Fruit fly (Drosophila melanogaster) whole organism, embryonic: ENCODE data around the gene CG16790.

Experiments
- CG11456 ChIP-seq: fragments of 200-800 bp; sonication (Bioruptor generic); IDR thresholded peaks from 3 replicates; pipeline ENCODE4 v1.3.6; 2022; ENCODE audit warnings: missing biosample characterization, missing genetic modification characterization
- CG12659 ChIP-seq: fragments of 200-800 bp; sonication (Bioruptor generic); optimal IDR thresholded peaks from 3 replicates; lab custom pipeline; 2017; ENCODE audit warnings: mild to moderate bottlenecking, missing biosample characterization, missing genetic modification reagents, missing genetic modification characterization
- CG1603 ChIP-seq: fragments of 200-800 bp; sonication (Bioruptor generic); optimal IDR thresholded peaks from 2 replicates; lab custom pipeline; 2019; ENCODE audit warnings: missing biosample characterization, mild to moderate bottlenecking, missing genetic modification characterization, moderate library complexity
- CG16815 ChIP-seq: fragments of 200-800 bp; sonication (Bioruptor generic); optimal IDR thresholded peaks from 3 replicates; lab custom pipeline; 2017; ENCODE audit warnings: missing biosample characterization, mild to moderate bottlenecking, missing genetic modification characterization
- CG1832 ChIP-seq: fragments of 200-800 bp; sonication (Bioruptor generic); optimal IDR thresholded peaks from 2 replicates; lab custom pipeline; 2017; ENCODE audit warnings: missing biosample characterization, mild to moderate bottlenecking, missing genetic modification characterization, inconsistent platforms
- CG31441 ChIP-seq: fragments of 200-800 bp; sonication (Bioruptor generic); IDR thresholded peaks from 2 replicates; pipeline ENCODE4 v1.3.6; 2022; ENCODE audit warnings: missing biosample characterization, missing genetic modification characterization
- CG33213 ChIP-seq: fragments of 200-800 bp; sonication (Bioruptor generic); optimal IDR thresholded peaks from 3 replicates; lab custom pipeline; 2016; ENCODE audit warnings: missing biosample characterization, missing genetic modification characterization
- CG3407 ChIP-seq: fragments of 200-800 bp; sonication (Bioruptor generic); optimal IDR thresholded peaks from 2 replicates; lab custom pipeline; 2018; ENCODE audit warnings: missing biosample characterization, mild to moderate bottlenecking, missing genetic modification characterization
- CG3995 ChIP-seq: fragments of 200-800 bp; sonication (Bioruptor generic); optimal IDR thresholded peaks from 3 replicates; lab custom pipeline; 2016; ENCODE audit warnings: missing biosample characterization, missing genetic modification characterization
- CG4404 ChIP-seq: fragments of 200-800 bp; sonication (Bioruptor generic); IDR thresholded peaks from 2 replicates; pipeline ENCODE4 v1.3.6; 2022; ENCODE audit warnings: missing biosample characterization, missing genetic modification characterization
- CG4707 ChIP-seq: fragments of 200-800 bp; sonication (Bioruptor generic); optimal IDR thresholded peaks from 2 replicates; lab custom pipeline; 2018; ENCODE audit warnings: missing biosample characterization, mild to moderate bottlenecking, missing genetic modification characterization, moderate library complexity
- CG8290 ChIP-seq, 3 experiments: fragments of 200-800 bp; sonication (Bioruptor generic); optimal IDR thresholded peaks; 2 replicates each; lab custom pipeline; 2016 to 2019; ENCODE audit warnings: missing biosample characterization in 3 of 3, missing genetic modification characterization in 3 of 3, mild to moderate bottlenecking in 2 of 3, moderate library complexity in 1 of 3
- CG9876 ChIP-seq: fragments of 200-800 bp; sonication (Bioruptor generic); optimal IDR thresholded peaks from 2 replicates; lab custom pipeline; 2016; ENCODE audit warnings: missing biosample characterization, missing genetic modification characterization
- D19B ChIP-seq: fragments of 200-800 bp; sonication (Bioruptor generic); optimal IDR thresholded peaks from 2 replicates; lab custom pipeline; 2017; ENCODE audit warnings: missing biosample characterization, mild to moderate bottlenecking, missing genetic modification characterization
- Dfd ChIP-seq, 2 experiments: fragments of >200 bp; optimal IDR thresholded peaks; 2 replicates each; lab custom pipeline; 2017; ENCODE audit warnings: missing biosample characterization in 2 of 2, missing genetic modification characterization in 2 of 2
- Dll ChIP-seq: fragments of 200-800 bp; sonication (Bioruptor generic); IDR thresholded peaks from 4 replicates; pipeline ENCODE4 v1.3.6; 2022; ENCODE audit warnings: missing biosample characterization, missing genetic modification characterization; ENCODE audit not compliant: partially characterized antibody
- HmgD ChIP-seq: fragments of 200-800 bp; sonication (Bioruptor generic); optimal IDR thresholded peaks from 3 replicates; lab custom pipeline; 2016; ENCODE audit warnings: missing biosample characterization, missing genetic modification characterization
- MTF-1 ChIP-seq: fragments of 200-800 bp; sonication (Bioruptor generic); optimal IDR thresholded peaks from 2 replicates; lab custom pipeline; 2018; ENCODE audit warnings: missing biosample characterization, mild to moderate bottlenecking, missing genetic modification characterization, borderline replicate concordance
- NC2β ChIP-seq: fragments of 200-800 bp; sonication (Bioruptor generic); optimal IDR thresholded peaks from 2 replicates; lab custom pipeline; 2016; ENCODE audit warnings: missing biosample characterization, missing genetic modification characterization
- NFAT ChIP-seq: fragments of 200-800 bp; sonication (Bioruptor generic); IDR thresholded peaks from 2 replicates; pipeline ENCODE4 v1.3.6; 2022; ENCODE audit warnings: missing biosample characterization, missing genetic modification characterization
- NK7.1 ChIP-seq: fragments of 200-800 bp; sonication (Bioruptor generic); optimal IDR thresholded peaks from 3 replicates; lab custom pipeline; 2016; ENCODE audit warnings: missing biosample characterization, missing genetic modification characterization
- Nf-YB ChIP-seq: fragments of 200-800 bp; sonication (Bioruptor generic); optimal IDR thresholded peaks from 3 replicates; lab custom pipeline; 2019; ENCODE audit warnings: missing biosample characterization, mild to moderate bottlenecking, missing genetic modification characterization, moderate library complexity
- NfI ChIP-seq: fragments of 200-800 bp; sonication (Bioruptor generic); optimal IDR thresholded peaks from 3 replicates; lab custom pipeline; 2018; ENCODE audit warnings: missing biosample characterization, mild to moderate bottlenecking, missing genetic modification characterization, moderate library complexity
- Ravus ChIP-seq: fragments of 200-800 bp; sonication (Bioruptor generic); IDR thresholded peaks from 2 replicates; pipeline ENCODE4 v1.3.6; 2022; ENCODE audit warnings: missing biosample characterization, missing genetic modification characterization
- Side ChIP-seq: fragments of 200-800 bp; sonication (Bioruptor generic); optimal IDR thresholded peaks from 2 replicates; lab custom pipeline; 2016; ENCODE audit warnings: missing biosample characterization, missing genetic modification characterization
- Sin3A ChIP-seq: fragments of >200 bp; optimal IDR thresholded peaks from 2 replicates; lab custom pipeline; 2018
- Sry-β ChIP-seq: fragments of 200-800 bp; sonication (Bioruptor generic); optimal IDR thresholded peaks from 2 replicates; lab custom pipeline; 2018; ENCODE audit warnings: missing biosample characterization, mild to moderate bottlenecking, missing genetic modification characterization, moderate library complexity
- YL-1 ChIP-seq: fragments of 200-800 bp; sonication (Bioruptor generic); optimal IDR thresholded peaks from 3 replicates; lab custom pipeline; 2017; ENCODE audit warnings: missing biosample characterization, mild to moderate bottlenecking, missing genetic modification characterization
- bab2 ChIP-seq: fragments of 200-800 bp; sonication (Bioruptor generic); optimal IDR thresholded peaks from 2 replicates; lab custom pipeline; 2016; ENCODE audit warnings: missing biosample characterization, missing genetic modification characterization
- cg ChIP-seq: fragments of 200-800 bp; sonication (Bioruptor generic); optimal IDR thresholded peaks from 3 replicates; lab custom pipeline; 2019; ENCODE audit warnings: missing biosample characterization, mild to moderate bottlenecking, missing genetic modification characterization, moderate library complexity
- dati ChIP-seq: fragments of 200-800 bp; sonication (Bioruptor generic); IDR thresholded peaks from 2 replicates; pipeline ENCODE4 v1.3.6; 2022; ENCODE audit warnings: missing biosample characterization, missing genetic modification characterization
- dmrt99B ChIP-seq: fragments of 200-800 bp; sonication (Bioruptor generic); optimal IDR thresholded peaks from 2 replicates; lab custom pipeline; 2018; ENCODE audit warnings: missing biosample characterization, mild to moderate bottlenecking, missing genetic modification characterization, moderate library complexity
- dpn ChIP-seq, 2 experiments: fragments of 200-800 bp; sonication (Bioruptor generic); optimal IDR thresholded peaks; 3 replicates each; lab custom pipeline; 2016; ENCODE audit warnings: missing biosample characterization in 2 of 2, missing genetic modification characterization in 2 of 2
- eve ChIP-seq, 2 experiments: fragments of >200 bp; optimal IDR thresholded peaks; 2 replicates each; lab custom pipeline; 2017; ENCODE audit warnings: missing biosample characterization in 2 of 2, missing genetic modification characterization in 2 of 2
- eyg ChIP-seq: fragments of 200-800 bp; sonication (Bioruptor generic); optimal IDR thresholded peaks from 3 replicates; lab custom pipeline; 2016; ENCODE audit warnings: missing biosample characterization, missing genetic modification characterization
- fu2 ChIP-seq: fragments of 200-800 bp; sonication (Bioruptor generic); optimal IDR thresholded peaks from 2 replicates; lab custom pipeline; 2016; ENCODE audit warnings: missing biosample characterization, missing genetic modification characterization
- grn ChIP-seq: fragments of 200-800 bp; sonication (Bioruptor generic); optimal IDR thresholded peaks from 3 replicates; lab custom pipeline; 2017; ENCODE audit warnings: missing biosample characterization, missing genetic modification characterization
- hkb ChIP-seq, 2 experiments: fragments of 200-800 bp in 1 of 2; fragments of >200 bp in 1 of 2; sonication (Bioruptor generic) in 1 of 2; IDR thresholded peaks in 1 of 2; optimal IDR thresholded peaks in 1 of 2; 2 replicates each; pipeline versions ENCODE4 v1.3.6 to Lab custom; 2017 to 2022; ENCODE audit warnings: missing biosample characterization in 1 of 2, missing genetic modification characterization in 1 of 2
- jing ChIP-seq: fragments of 200-800 bp; sonication (Bioruptor generic); optimal IDR thresholded peaks from 2 replicates; lab custom pipeline; 2018; ENCODE audit warnings: missing biosample characterization, mild to moderate bottlenecking, missing genetic modification characterization
- mirr ChIP-seq: fragments of 200-800 bp; sonication (Bioruptor generic); optimal IDR thresholded peaks from 3 replicates; lab custom pipeline; 2018; ENCODE audit warnings: missing biosample characterization, mild to moderate bottlenecking, missing genetic modification characterization
- mld ChIP-seq: fragments of 200-800 bp; sonication (Bioruptor generic); IDR thresholded peaks from 3 replicates; pipeline ENCODE4 v1.3.6; 2022; ENCODE audit warnings: missing biosample characterization, missing genetic modification characterization; ENCODE audit not compliant: partially characterized antibody
- pan ChIP-seq, 4 experiments: fragments of >200 bp in 3 of 4; fragments of 200-800 bp in 1 of 4; sonication (Bioruptor generic) in 1 of 4; optimal IDR thresholded peaks in 3 of 4; IDR thresholded peaks in 1 of 4; 2 replicates each; pipeline versions ENCODE4 v1.3.6 to Lab custom; 2017 to 2022; ENCODE audit warnings: missing biosample characterization in 2 of 4, missing genetic modification characterization in 2 of 4, mixed read lengths in 1 of 4
- pnt ChIP-seq: fragments of 200-800 bp; sonication (Bioruptor generic); optimal IDR thresholded peaks from 3 replicates; lab custom pipeline; 2016; ENCODE audit warnings: missing biosample characterization, missing genetic modification characterization
- sens-2 ChIP-seq: fragments of 200-800 bp; sonication (Bioruptor generic); IDR thresholded peaks from 2 replicates; pipeline ENCODE4 v1.3.6; 2022; ENCODE audit warnings: missing biosample characterization, missing genetic modification characterization
- ssp ChIP-seq: fragments of 200-800 bp; sonication (Bioruptor generic); IDR thresholded peaks from 2 replicates; pipeline ENCODE4 v1.3.6; 2022; ENCODE audit warnings: missing biosample characterization, missing genetic modification characterization
- vfl ChIP-seq: fragments of 200-800 bp; sonication (Bioruptor generic); optimal IDR thresholded peaks from 2 replicates; lab custom pipeline; 2016; ENCODE audit warnings: missing biosample characterization, missing genetic modification characterization
- zen2 ChIP-seq: fragments of 200-800 bp; sonication (Bioruptor generic); IDR thresholded peaks from 3 replicates; pipeline ENCODE4 v1.3.6; 2022; ENCODE audit warnings: missing biosample characterization, missing genetic modification characterization; ENCODE audit not compliant: partially characterized antibody
- zf30C ChIP-seq: fragments of 200-800 bp; sonication (Bioruptor generic); optimal IDR thresholded peaks from 3 replicates; lab custom pipeline; 2018; ENCODE audit warnings: missing biosample characterization, mild to moderate bottlenecking, missing genetic modification characterization

The CG16790 gene

dm6 chr3R:9555334-9555974 is 14.6 kb downstream of the CG16790 start, which contains the start of the genes CG9386 and BckdhA (continued):
- TF ChIP-seq Dfd (GFP tag; optimal IDR thresholded peaks at IDR 0.05; lab: Kevin White, UChicago), result no peak
- no peak for TF ChIP-seq jing (GFP tag; lab: Kevin White, UChicago)
- no peak for TF ChIP-seq dati
- no peak for TF ChIP-seq CG4404 (GFP tag; lab: Robert Waterston, UW)
- TF ChIP-seq dmrt99B (tag; lab: Kevin White, UChicago), result no peak
- TF ChIP-seq CG1832 (GFP tag; lab: Kevin White, UChicago), result no peak
- TF ChIP-seq mirr (GFP tag; lab: Kevin White, UChicago), result no peak
- TF ChIP-seq MTF-1 (GFP tag; lab: Kevin White, UChicago), result no peak
- no peak for TF ChIP-seq Side (GFP tag; lab: Kevin White, UChicago)
- TF ChIP-seq CG3407 (GFP tag; lab: Kevin White, UChicago), result peak; percentile 13
- peak; percentile 35 for TF ChIP-seq D19B (GFP tag; lab: Kevin White, UChicago)
- no peak for TF ChIP-seq eyg
- no peak for TF ChIP-seq eve (GFP tag; optimal IDR thresholded peaks at IDR 0.05; lab: Kevin White, UChicago)
- TF ChIP-seq dpn (GFP tag; optimal IDR thresholded peaks at IDR 0.05; lab: Kevin White, UChicago), result peak; percentile 59 to 64
- no peak for TF ChIP-seq hkb (optimal IDR thresholded peaks at IDR 0.05; lab: Kevin White, UChicago)
- no peak for TF ChIP-seq hkb (GFP tag; IDR thresholded peaks at IDR 0.05; lab: Robert Waterston, UW)
- peak; percentile 63 for TF ChIP-seq NfI (GFP tag; lab: Kevin White, UChicago)
- peak; percentile 76 for TF ChIP-seq NFAT (GFP tag; lab: Robert Waterston, UW)
- no peak for TF ChIP-seq cg (GFP tag; lab: Kevin White, UChicago)
- TF ChIP-seq fu2 (GFP tag; lab: Kevin White, UChicago), result peak; percentile 46
- peak; percentile 85 for TF ChIP-seq Dll
- TF ChIP-seq YL-1, result peak; percentile 62
- TF ChIP-seq zen2, result peak; percentile 44; the same call in 1 of the 3 replicates
- peak; percentile 0 for TF ChIP-seq Nf-YB
- peak; percentile 66 for TF ChIP-seq CG12659 (GFP tag; lab: Kevin White, UChicago)
- no peak for TF ChIP-seq CG1603 (tag; lab: Kevin White, UChicago)
- TF ChIP-seq CG4707, result no peak
- peak; percentile 24 for TF ChIP-seq Sin3A
- TF ChIP-seq mld (GFP tag; lab: Robert Waterston, UW), result no peak
- peak; percentile 11 for TF ChIP-seq NC2β
- TF ChIP-seq HmgD (GFP tag; lab: Kevin White, UChicago), result peak; percentile 21
- no peak for TF ChIP-seq zf30C (GFP tag; lab: Kevin White, UChicago)
- peak; percentile 34 for TF ChIP-seq vfl (GFP tag; lab: Kevin White, UChicago)
- no peak for TF ChIP-seq Ravus (GFP tag; lab: Robert Waterston, UW)
- no peak for TF ChIP-seq sens-2 (GFP tag; lab: Robert Waterston, UW)
- peak; percentile 34 for TF ChIP-seq pnt (GFP tag; lab: Kevin White, UChicago)
- peak; percentile 57; the same call in 2 of the 3 replicates for TF ChIP-seq CG11456 (GFP tag; lab: Robert Waterston, UW)
- no peak for TF ChIP-seq NK7.1 (GFP tag; lab: Kevin White, UChicago)
- TF ChIP-seq pan (optimal IDR thresholded peaks at IDR 0.05; lab: Kevin White, UChicago), result no peak
- TF ChIP-seq pan (GFP tag; optimal IDR thresholded peaks at IDR 0.05 in 1 of 2, IDR thresholded peaks at IDR 0.05 in 1 of 2), result peak in 1 of 2 experiments; percentile 55
- TF ChIP-seq CG33213 (GFP tag; lab: Kevin White, UChicago), result peak; percentile 17
- TF ChIP-seq grn (GFP tag; lab: Kevin White, UChicago), result peak; percentile 57
- TF ChIP-seq ssp (GFP tag; lab: Robert Waterston, UW), result peak; percentile 20; the same call in 1 of the 2 replicates
- peak; percentile 61 for TF ChIP-seq CG8290 (GFP tag; optimal IDR thresholded peaks at IDR 0.05; lab: Kevin White, UChicago)
- peak; percentile 53 to 82 for TF ChIP-seq CG8290 (tag; optimal IDR thresholded peaks at IDR 0.05; lab: Kevin White, UChicago)
- TF ChIP-seq CG16815 (GFP tag; lab: Kevin White, UChicago), result no peak
- peak; percentile 65 for TF ChIP-seq bab2 (GFP tag; lab: Kevin White, UChicago)
- peak; percentile 26 for TF ChIP-seq CG9876
- peak; percentile 89 for TF ChIP-seq CG3995 (GFP tag; lab: Kevin White, UChicago)
- TF ChIP-seq CG31441 (GFP tag; lab: Robert Waterston, UW), result peak; percentile 52; the same call in 1 of the 2 replicates
- peak; percentile 33 for TF ChIP-seq Sry-β (GFP tag; lab: Kevin White, UChicago)
